Worm (Caenorhabditis elegans) whole organism, mixed stage, embryonic: ENCODE measurements around the gene F55A11.1.

Experiments used
- blmp-1 ChIP-seq: fragments of 150-350 bp; optimal IDR thresholded peaks from 2 replicates; lab custom pipeline; 2014; ENCODE audit warnings: missing biosample characterization, missing genetic modification characterization
- ceh-83 ChIP-seq: fragments of 200-800 bp; sonication (Bioruptor generic); optimal IDR thresholded peaks from 2 replicates; lab custom pipeline; 2018; ENCODE audit warnings: mild to moderate bottlenecking, missing genetic modification characterization, missing compliant biosample characterization
- drap-1 ChIP-seq: fragments of 200-800 bp; sonication (Bioruptor generic); optimal IDR thresholded peaks from 3 replicates; lab custom pipeline; 2018; ENCODE audit warnings: mild to moderate bottlenecking, missing genetic modification characterization, missing compliant biosample characterization
- elt-1 ChIP-seq: sonication (generic microtip); optimal IDR thresholded peaks from 2 replicates; lab custom pipeline; 2017; ENCODE audit warnings: missing genetic modification characterization, mild to moderate bottlenecking, missing compliant biosample characterization, antibody characterized with exemption, moderate library complexity, borderline replicate concordance; ENCODE audit not compliant: insufficient read depth
- nhr-237 ChIP-seq: fragments of 150-350 bp; optimal IDR thresholded peaks from 2 replicates; lab custom pipeline; 2014; ENCODE audit warnings: missing biosample characterization, missing genetic modification characterization
- nhr-28 ChIP-seq: fragments of 150-350 bp; optimal IDR thresholded peaks from 2 replicates; lab custom pipeline; 2014; ENCODE audit warnings: missing biosample characterization, missing genetic modification characterization
- nhr-76 ChIP-seq: sonication (generic microtip); optimal IDR thresholded peaks from 2 replicates; lab custom pipeline; 2017; ENCODE audit warnings: missing biosample characterization, missing genetic modification characterization
- pha-4 ChIP-seq: fragments of 150-350 bp; optimal IDR thresholded peaks from 2 replicates; lab custom pipeline; 2018; ENCODE audit warnings: missing biosample characterization, missing genetic modification reagents, missing genetic modification characterization
- sptf-1 ChIP-seq: sonication (generic microtip); optimal IDR thresholded peaks from 2 replicates; lab custom pipeline; 2017; ENCODE audit warnings: mild to moderate bottlenecking, missing genetic modification characterization, moderate library complexity, missing compliant biosample characterization

The F55A11.1 gene

DNA sequence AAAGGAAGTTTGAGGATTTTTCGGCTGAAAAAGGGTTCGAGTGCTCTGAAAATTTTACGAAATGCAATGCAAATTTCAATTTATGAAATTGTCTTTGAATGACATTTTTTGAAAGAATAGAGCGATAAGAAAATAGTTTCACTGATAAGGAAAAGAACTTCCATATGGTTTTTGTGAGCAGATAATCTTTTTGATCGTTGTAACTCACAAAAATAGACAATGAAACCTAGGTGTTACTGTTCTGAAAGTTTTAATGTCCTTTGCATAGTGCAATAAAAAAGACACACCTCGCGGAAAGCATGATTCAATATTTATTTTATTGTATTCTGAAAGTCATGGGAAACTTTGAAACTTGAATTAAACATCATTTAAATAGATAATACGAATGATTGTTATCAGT lies 47.3 kb downstream of the F55A11.1 start:
- no peak for TF ChIP-seq drap-1 (GFP tag; lab: Kevin White, UChicago)
- TF ChIP-seq blmp-1 (tag; lab: Kevin White, UChicago), result no peak
- TF ChIP-seq nhr-76 (tag; lab: Kevin White, UChicago), result no peak
- TF ChIP-seq nhr-237 (tag; lab: Kevin White, UChicago), result no peak
- no peak for TF ChIP-seq pha-4
- no peak for TF ChIP-seq sptf-1 (tag; lab: Kevin White, UChicago)
- no peak for TF ChIP-seq nhr-28 (tag; lab: Kevin White, UChicago)
- TF ChIP-seq ceh-83 (GFP tag; lab: Kevin White, UChicago), result no peak
- TF ChIP-seq, all 35 proteins: peak for 0

DNA sequence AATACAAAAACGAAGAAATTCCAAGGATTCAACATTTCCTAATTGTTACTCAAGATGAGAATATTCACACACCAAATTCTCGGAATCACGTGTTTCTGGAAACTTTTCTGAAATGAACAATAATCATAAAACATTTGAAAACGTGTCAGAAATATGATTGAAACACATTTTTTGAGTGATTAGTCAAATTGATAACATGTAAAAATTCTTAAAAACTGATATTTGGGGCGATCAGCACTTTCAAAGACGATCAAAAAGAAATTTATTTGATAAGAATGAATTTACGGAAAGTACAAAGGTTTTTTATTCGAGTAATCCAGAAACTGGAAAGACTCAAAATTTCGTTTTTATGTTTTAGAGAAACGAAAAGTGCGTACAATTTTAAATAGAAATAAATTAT lies 48.4 kb downstream of the F55A11.1 start, which contains the start of gene tre-3:
Gene tre-3 (minus strand): TSS at position 107 of the 400 bp plus-strand sequence.
- TF ChIP-seq elt-1 (tag; lab: Kevin White, UChicago), result no peak
